Fruit fly (Drosophila melanogaster) whole organism, embryonic: ENCODE measurements around the gene Or7a.

Experiments
- Aef1 ChIP-seq: fragments of 200-800 bp; sonication (Bioruptor generic); IDR thresholded peaks from 3 replicates; pipeline ENCODE4 v1.3.6; 2022; ENCODE audit warnings: missing biosample characterization, missing genetic modification characterization
- Antp ChIP-seq: fragments of 200-800 bp; sonication (Bioruptor generic); optimal IDR thresholded peaks from 3 replicates; lab custom pipeline; 2016; ENCODE audit warnings: missing biosample characterization, missing genetic modification characterization
- CG10366 ChIP-seq: fragments of 200-800 bp; sonication (Bioruptor generic); IDR thresholded peaks from 2 replicates; pipeline ENCODE4 v1.3.6; 2022; ENCODE audit warnings: missing biosample characterization, missing genetic modification characterization
- CG11695 ChIP-seq: fragments of 200-800 bp; sonication (Bioruptor generic); IDR thresholded peaks from 3 replicates; pipeline ENCODE4 v1.3.6; 2022; ENCODE audit warnings: missing biosample characterization, missing genetic modification characterization
- CG13624 ChIP-seq: fragments of 200-800 bp; sonication (Bioruptor generic); optimal IDR thresholded peaks from 2 replicates; lab custom pipeline; 2016; ENCODE audit warnings: missing biosample characterization, missing genetic modification characterization
- CG15269 ChIP-seq: fragments of 200-800 bp; sonication (Bioruptor generic); optimal IDR thresholded peaks from 2 replicates; lab custom pipeline; 2018; ENCODE audit warnings: missing biosample characterization, mild to moderate bottlenecking, missing genetic modification characterization, moderate library complexity
- CG17385 ChIP-seq: fragments of 200-800 bp; sonication (Bioruptor generic); optimal IDR thresholded peaks from 3 replicates; lab custom pipeline; 2018; ENCODE audit warnings: missing biosample characterization, mild to moderate bottlenecking, missing genetic modification characterization
- CG1792 ChIP-seq: fragments of 200-800 bp; sonication (Bioruptor generic); optimal IDR thresholded peaks from 2 replicates; lab custom pipeline; 2016; ENCODE audit warnings: missing biosample characterization, missing genetic modification characterization
- CG18619 ChIP-seq: fragments of 200-800 bp; sonication (Bioruptor generic); optimal IDR thresholded peaks from 3 replicates; lab custom pipeline; 2017; ENCODE audit warnings: missing biosample characterization, mild to moderate bottlenecking, missing genetic modification characterization
- CG33557 ChIP-seq: fragments of 200-800 bp; sonication (Bioruptor generic); optimal IDR thresholded peaks from 2 replicates; lab custom pipeline; 2019; ENCODE audit warnings: missing biosample characterization, mild to moderate bottlenecking, missing genetic modification characterization, moderate library complexity
- CG3726 ChIP-seq: fragments of 200-800 bp; sonication (Bioruptor generic); IDR thresholded peaks from 3 replicates; pipeline ENCODE4, ENCODE4 v1.3.6; 2022; ENCODE audit warnings: missing biosample characterization, missing genetic modification characterization
- CG4328 ChIP-seq: fragments of 200-800 bp; sonication (Bioruptor generic); optimal IDR thresholded peaks from 3 replicates; lab custom pipeline; 2017; ENCODE audit warnings: missing biosample characterization, missing genetic modification reagents, missing genetic modification characterization
- CG4730 ChIP-seq: fragments of 200-800 bp; sonication (Bioruptor generic); IDR thresholded peaks from 2 replicates; pipeline ENCODE4 v1.3.6; 2022; ENCODE audit warnings: missing biosample characterization, missing genetic modification characterization
- CG5953 ChIP-seq: fragments of 200-800 bp; sonication (Bioruptor generic); IDR thresholded peaks from 2 replicates; pipeline ENCODE4 v1.3.6; 2022; ENCODE audit warnings: missing biosample characterization, missing genetic modification characterization
- CG6791 ChIP-seq: fragments of 200-800 bp; sonication (Bioruptor generic); IDR thresholded peaks from 3 replicates; pipeline ENCODE4 v1.3.6; 2022; ENCODE audit warnings: missing biosample characterization, missing genetic modification characterization; ENCODE audit not compliant: partially characterized antibody
- CG7745 ChIP-seq: fragments of 200-800 bp; sonication (Bioruptor generic); optimal IDR thresholded peaks from 2 replicates; lab custom pipeline; 2018; ENCODE audit warnings: missing biosample characterization, mild to moderate bottlenecking, missing genetic modification characterization, moderate library complexity
- CG9437 ChIP-seq: fragments of 200-800 bp; sonication (Bioruptor generic); optimal IDR thresholded peaks from 2 replicates; lab custom pipeline; 2018; ENCODE audit warnings: missing biosample characterization, mild to moderate bottlenecking, missing genetic modification characterization
- CoRest ChIP-seq: fragments of 200-800 bp; sonication (Bioruptor generic); optimal IDR thresholded peaks from 3 replicates; lab custom pipeline; 2018; ENCODE audit warnings: missing biosample characterization, mild to moderate bottlenecking, missing genetic modification characterization, moderate library complexity
- D ChIP-seq, 2 experiments: fragments of 200-800 bp in 1 of 2; fragments of >200 bp in 1 of 2; sonication (Bioruptor generic) in 1 of 2; optimal IDR thresholded peaks; 2 replicates in 1 of 2; 3 replicates in 1 of 2; lab custom pipeline; 2017; ENCODE audit warnings: mild to moderate bottlenecking in 1 of 2, missing biosample characterization in 1 of 2, missing genetic modification characterization in 1 of 2, missing genetic modification reagents in 1 of 2
- Dref ChIP-seq: fragments of 200-800 bp; sonication (Bioruptor generic); IDR thresholded peaks from 2 replicates; pipeline ENCODE4 v1.3.6; 2022; ENCODE audit warnings: missing biosample characterization, missing genetic modification characterization
- E2f2 ChIP-seq: fragments of 200-800 bp; sonication (Bioruptor generic); IDR thresholded peaks from 2 replicates; pipeline ENCODE4 v1.3.6; 2022; ENCODE audit warnings: missing biosample characterization, missing genetic modification characterization
- Hey ChIP-seq: fragments of 200-800 bp; sonication (Bioruptor generic); optimal IDR thresholded peaks from 3 replicates; lab custom pipeline; 2018; ENCODE audit warnings: missing biosample characterization, mild to moderate bottlenecking, missing genetic modification characterization
- Hr3 ChIP-seq: fragments of 200-800 bp; sonication (Bioruptor generic); optimal IDR thresholded peaks from 3 replicates; lab custom pipeline; 2016; ENCODE audit warnings: missing biosample characterization, missing genetic modification characterization
- MBD-R2 ChIP-seq: fragments of 200-800 bp; sonication (Bioruptor generic); IDR thresholded peaks from 2 replicates; pipeline ENCODE4 v1.3.6; 2022; ENCODE audit warnings: missing biosample characterization, missing genetic modification characterization
- Mad ChIP-seq: fragments of 200-800 bp; sonication (Bioruptor generic); optimal IDR thresholded peaks from 2 replicates; lab custom pipeline; 2016; ENCODE audit warnings: missing biosample characterization, missing genetic modification characterization
- Med ChIP-seq: fragments of 200-800 bp; sonication (Bioruptor generic); peaks from one replicate; lab custom pipeline; 2016; ENCODE audit warnings: missing biosample characterization, missing genetic modification characterization, mild to moderate bottlenecking, inconsistent platforms, moderate library complexity
- Nf-YC ChIP-seq: fragments of 200-800 bp; optimal IDR thresholded peaks from 3 replicates; lab custom pipeline; 2019; ENCODE audit warnings: missing biosample characterization, mild to moderate bottlenecking, missing genetic modification characterization, moderate library complexity
- Rfx ChIP-seq: fragments of 200-800 bp; sonication (Bioruptor generic); IDR thresholded peaks from 2 replicates; pipeline ENCODE4 v1.3.6; 2022; ENCODE audit warnings: missing biosample characterization, missing genetic modification characterization
- Sox100B ChIP-seq: fragments of 200-800 bp; sonication (Bioruptor generic); optimal IDR thresholded peaks from 3 replicates; lab custom pipeline; 2018; ENCODE audit warnings: missing biosample characterization, mild to moderate bottlenecking, missing genetic modification characterization
- Sry-β ChIP-seq: fragments of 200-800 bp; sonication (Bioruptor generic); optimal IDR thresholded peaks from 2 replicates; lab custom pipeline; 2018; ENCODE audit warnings: missing biosample characterization, mild to moderate bottlenecking, missing genetic modification characterization, moderate library complexity
- Ssrp ChIP-seq: fragments of 200-800 bp; sonication (Bioruptor generic); optimal IDR thresholded peaks from 2 replicates; lab custom pipeline; 2018; ENCODE audit warnings: missing biosample characterization, mild to moderate bottlenecking, missing genetic modification characterization, moderate library complexity
- ac ChIP-seq: fragments of 200-800 bp; sonication (Bioruptor generic); optimal IDR thresholded peaks from 3 replicates; lab custom pipeline; 2017; ENCODE audit warnings: missing biosample characterization, mild to moderate bottlenecking, missing genetic modification characterization
- aop ChIP-seq: fragments of 200-800 bp; sonication (Bioruptor generic); IDR thresholded peaks from 2 replicates; pipeline ENCODE4 v1.3.6; 2022; ENCODE audit warnings: missing biosample characterization, missing genetic modification characterization
- cad ChIP-seq: fragments of >200 bp; optimal IDR thresholded peaks from 2 replicates; lab custom pipeline; 2017; ENCODE audit warnings: missing biosample characterization, missing genetic modification characterization
- chm ChIP-seq: fragments of 200-800 bp; sonication (Bioruptor generic); IDR thresholded peaks from 2 replicates; pipeline ENCODE4 v1.3.6; 2022; ENCODE audit warnings: missing biosample characterization, missing genetic modification characterization
- croc ChIP-seq: fragments of 200-800 bp; sonication (Bioruptor generic); conservative IDR thresholded peaks from 3 replicates; pipeline ENCODE4 v1.3.6; 2022; ENCODE audit warnings: missing biosample characterization, missing genetic modification characterization
- da ChIP-seq: fragments of 200-800 bp; sonication (Bioruptor generic); optimal IDR thresholded peaks from 2 replicates; lab custom pipeline; 2016; ENCODE audit warnings: missing biosample characterization, missing genetic modification characterization
- gt ChIP-seq: fragments of 200-800 bp; sonication (Bioruptor generic); IDR thresholded peaks from 2 replicates; pipeline ENCODE4 v1.3.6; 2022; ENCODE audit warnings: missing biosample characterization, missing genetic modification characterization
- mld ChIP-seq: fragments of 200-800 bp; sonication (Bioruptor generic); IDR thresholded peaks from 3 replicates; pipeline ENCODE4 v1.3.6; 2022; ENCODE audit warnings: missing biosample characterization, missing genetic modification characterization; ENCODE audit not compliant: partially characterized antibody
- onecut ChIP-seq: fragments of 200-800 bp; sonication (Bioruptor generic); IDR thresholded peaks from 2 replicates; pipeline ENCODE4 v1.3.6; 2022; ENCODE audit warnings: missing biosample characterization, missing genetic modification characterization
- psq ChIP-seq: fragments of 200-800 bp; sonication (Bioruptor generic); optimal IDR thresholded peaks from 2 replicates; lab custom pipeline; 2017; ENCODE audit warnings: missing biosample characterization, missing genetic modification characterization
- salm ChIP-seq: fragments of 200-800 bp; sonication (Bioruptor generic); optimal IDR thresholded peaks from 2 replicates; lab custom pipeline; 2018; ENCODE audit warnings: missing biosample characterization, mild to moderate bottlenecking, missing genetic modification characterization
- sc ChIP-seq, 3 experiments: fragments of >200 bp in 2 of 3; fragments of 200-800 bp in 1 of 3; sonication (Bioruptor generic) in 1 of 3; optimal IDR thresholded peaks; 2 replicates in 2 of 3; 3 replicates in 1 of 3; lab custom pipeline; 2017; ENCODE audit warnings: mild to moderate bottlenecking in 1 of 3, missing biosample characterization in 1 of 3, missing genetic modification characterization in 1 of 3, missing genetic modification reagents in 1 of 3
- scrt ChIP-seq: fragments of 200-800 bp; sonication (Bioruptor generic); optimal IDR thresholded peaks from 2 replicates; lab custom pipeline; 2018; ENCODE audit warnings: missing biosample characterization, mild to moderate bottlenecking, missing genetic modification characterization, moderate library complexity
- tap ChIP-seq: fragments of 200-800 bp; optimal IDR thresholded peaks from 3 replicates; lab custom pipeline; 2019; ENCODE audit warnings: missing biosample characterization, mild to moderate bottlenecking, missing genetic modification characterization, moderate library complexity
- tin ChIP-seq: fragments of 200-800 bp; sonication (Bioruptor generic); optimal IDR thresholded peaks from 3 replicates; lab custom pipeline; 2016; ENCODE audit warnings: missing biosample characterization, missing genetic modification characterization
- ttk ChIP-seq: fragments of 200-800 bp; sonication (Bioruptor generic); IDR thresholded peaks from 2 replicates; pipeline ENCODE4 v2.1.2; 2022; ENCODE audit warnings: missing biosample characterization, missing genetic modification characterization
- tx ChIP-seq: fragments of 200-800 bp; sonication (Bioruptor generic); optimal IDR thresholded peaks from 2 replicates; lab custom pipeline; 2016; ENCODE audit warnings: missing biosample characterization, missing genetic modification characterization
- unpg ChIP-seq: fragments of 200-800 bp; sonication (Bioruptor generic); optimal IDR thresholded peaks from 3 replicates; lab custom pipeline; 2018; ENCODE audit warnings: missing biosample characterization, mild to moderate bottlenecking, missing genetic modification characterization, moderate library complexity
- zen2 ChIP-seq: fragments of 200-800 bp; sonication (Bioruptor generic); IDR thresholded peaks from 3 replicates; pipeline ENCODE4 v1.3.6; 2022; ENCODE audit warnings: missing biosample characterization, missing genetic modification characterization; ENCODE audit not compliant: partially characterized antibody

Gene Or7a

dm6 chrX:8126149-8126548 lies 39.4 kb downstream of the Or7a start (continued):
- TF ChIP-seq CG4328 (GFP tag; lab: Kevin White, UChicago), result no peak
- peak; percentile 39 for TF ChIP-seq tx (GFP tag; lab: Kevin White, UChicago)
- TF ChIP-seq CG1792 (GFP tag; lab: Kevin White, UChicago), result no peak
- TF ChIP-seq CG18619 (GFP tag; lab: Kevin White, UChicago), result no peak
- peak; percentile 65 for TF ChIP-seq ttk (GFP tag; lab: Robert Waterston, UW)
- TF ChIP-seq D (optimal IDR thresholded peaks at IDR 0.05; lab: Kevin White, UChicago), result no peak
- peak; percentile 63 for TF ChIP-seq D (GFP tag; optimal IDR thresholded peaks at IDR 0.05; lab: Kevin White, UChicago)
- TF ChIP-seq CG10366, result peak; percentile 54; the same call in 1 of the 2 replicates
- peak; percentile 45 for TF ChIP-seq tin (GFP tag; lab: Kevin White, UChicago)
- TF ChIP-seq Aef1 (GFP tag; lab: Robert Waterston, UW), result 0 out of 3 replicates have a peak, but pooled peaks have one; percentile 27
- no peak for TF ChIP-seq aop (GFP tag; lab: Robert Waterston, UW)
- peak; percentile 45 for TF ChIP-seq CG15269 (tag; lab: Kevin White, UChicago)
- peak; percentile 84 for TF ChIP-seq Med (GFP tag; lab: Kevin White, UChicago)
- 0 out of 2 replicates have a peak, but pooled peaks have one; percentile 54 for TF ChIP-seq gt (GFP tag; lab: Robert Waterston, UW)
- no peak for TF ChIP-seq CG5953 (GFP tag; lab: Robert Waterston, UW)
- TF ChIP-seq CG3726 (GFP tag; lab: Robert Waterston, UW), result peak; percentile 54; the same call in 1 of the 3 replicates
- TF ChIP-seq tap (tag; lab: Kevin White, UChicago), result peak; percentile 57
- TF ChIP-seq CG9437, result peak; percentile 2
- no peak for TF ChIP-seq Hey
- no peak for TF ChIP-seq CG6791
- no peak for TF ChIP-seq CG4730 (GFP tag; lab: Robert Waterston, UW)
- TF ChIP-seq Hr3, result peak; percentile 52
- no peak for TF ChIP-seq Nf-YC (tag; lab: Kevin White, UChicago)
- TF ChIP-seq mld, result no peak
- TF ChIP-seq Antp, result peak; percentile 38
- TF ChIP-seq CG13624 (GFP tag; lab: Kevin White, UChicago), result no peak
- TF ChIP-seq onecut (GFP tag; lab: Robert Waterston, UW), result 0 out of 2 replicates have a peak, but pooled peaks have one; percentile 14
- peak; percentile 6 for TF ChIP-seq psq (GFP tag; lab: Kevin White, UChicago)
- TF ChIP-seq ac (GFP tag; lab: Kevin White, UChicago), result no peak
- peak; percentile 29; the same call in 1 of the 2 replicates for TF ChIP-seq E2f2 (GFP tag; lab: Robert Waterston, UW)
- peak; percentile 55; the same call in 1 of the 2 replicates for TF ChIP-seq chm
- no peak for TF ChIP-seq zen2 (GFP tag; lab: Robert Waterston, UW)
- no peak for TF ChIP-seq sc (optimal IDR thresholded peaks at IDR 0.05; lab: Kevin White, UChicago)
- TF ChIP-seq sc (GFP tag; optimal IDR thresholded peaks at IDR 0.05; lab: Kevin White, UChicago), result peak; percentile 54
- TF ChIP-seq MBD-R2, result no peak
- peak; percentile 45 for TF ChIP-seq CG17385 (GFP tag; lab: Kevin White, UChicago)
- no peak for TF ChIP-seq Dref (GFP tag; lab: Robert Waterston, UW)
- peak; percentile 57 for TF ChIP-seq Sox100B (GFP tag; lab: Kevin White, UChicago)
- no peak for TF ChIP-seq scrt
- TF ChIP-seq da (GFP tag; lab: Kevin White, UChicago), result no peak
- no peak for TF ChIP-seq Sry-β
- no peak for TF ChIP-seq Rfx (GFP tag; lab: Robert Waterston, UW)
- TF ChIP-seq salm (tag; lab: Kevin White, UChicago), result peak; percentile 21
- TF ChIP-seq Ssrp (tag; lab: Kevin White, UChicago), result peak; percentile 65
- TF ChIP-seq Mad (GFP tag; lab: Kevin White, UChicago), result no peak
- peak; percentile 47 for TF ChIP-seq CoRest (tag; lab: Kevin White, UChicago)
- peak; percentile 52; the same call in 2 of the 3 replicates for TF ChIP-seq croc (GFP tag; lab: Robert Waterston, UW)
- no peak for TF ChIP-seq CG7745
- TF ChIP-seq unpg (GFP tag; lab: Kevin White, UChicago), result peak; percentile 73
- TF ChIP-seq cad (GFP tag; lab: Kevin White, UChicago), result no peak
- TF ChIP-seq CG11695 (GFP tag; lab: Robert Waterston, UW), result no peak
- TF ChIP-seq CG33557, result peak; percentile 16
